Worm (Caenorhabditis elegans): ENCODE data around the gene F33D4.4.

DNA sequence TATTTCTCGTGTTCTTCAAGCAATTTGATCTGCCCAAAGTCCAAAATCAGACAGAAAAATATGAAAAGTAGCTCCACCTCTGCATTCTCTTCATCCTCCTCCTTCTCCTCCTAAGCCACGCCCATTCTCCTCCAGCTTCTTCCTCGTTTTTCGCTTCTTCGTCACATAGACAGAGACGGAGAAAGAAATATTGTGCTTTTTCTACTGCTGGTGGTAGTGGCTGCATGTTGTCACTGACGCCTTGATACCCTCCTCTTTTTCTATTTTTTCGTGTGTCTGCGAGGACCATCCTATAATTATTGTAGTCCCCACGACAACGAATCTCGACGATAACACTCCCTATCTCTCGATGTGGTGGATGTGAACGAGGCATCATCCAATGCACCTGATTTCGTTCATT is 48.1 kb downstream of the F33D4.4 start, which contains the start of gene C08G9.1:
- TF ChIP-seq madf-5 (GFP tag; IDR thresholded peaks at IDR 0.05): no peak
- TF ChIP-seq nhr-41 (GFP tag; IDR thresholded peaks at IDR 0.05): no peak
- no peak for TF ChIP-seq nhr-111 (GFP tag; optimal IDR thresholded peaks at IDR 0.05)
- TF ChIP-seq daf-16 (GFP tag; optimal IDR thresholded peaks at IDR 0.05): no peak
- no peak for TF ChIP-seq daf-16 (tag; optimal IDR thresholded peaks at IDR 0.05)
- TF ChIP-seq ZK546.5 (tag; optimal IDR thresholded peaks at IDR 0.05): no peak
- no peak for TF ChIP-seq gei-8 (GFP tag; optimal IDR thresholded peaks at IDR 0.05)

Data from whole organism, L4 larva.